Worm (Caenorhabditis elegans) whole organism, young adult: ENCODE data around the gene sec-6.

Experiments
- D2030.7 ChIP-seq: fragments of 200-800 bp; sonication (Bioruptor generic); IDR thresholded peaks from 2 replicates; pipeline ENCODE4 v1.3.6; 2022; ENCODE audit warnings: missing genetic modification reagents, missing genetic modification characterization, missing compliant biosample characterization
- T07F8.4 ChIP-seq: sonication (generic microtip); optimal IDR thresholded peaks from 2 replicates; lab custom pipeline; 2016; ENCODE audit warnings: mild to moderate bottlenecking, missing genetic modification characterization, moderate library complexity, missing compliant biosample characterization
- aptf-3 ChIP-seq: fragments of 200-800 bp; sonication (Bioruptor generic); IDR thresholded peaks from 2 replicates; pipeline ENCODE4 v1.3.6; 2022; ENCODE audit warnings: missing genetic modification characterization, missing compliant biosample characterization
- ceh-27 ChIP-seq: fragments of 200-800 bp; sonication (Bioruptor generic); optimal IDR thresholded peaks from 2 replicates; lab custom pipeline; 2018; ENCODE audit warnings: mild to moderate bottlenecking, missing genetic modification characterization, moderate library complexity, missing compliant biosample characterization
- ceh-40 ChIP-seq: fragments of 200-800 bp; sonication (Bioruptor generic); IDR thresholded peaks from 2 replicates; pipeline ENCODE4 v1.3.6; 2022; ENCODE audit warnings: missing genetic modification characterization, missing compliant biosample characterization
- ceh-58 ChIP-seq: fragments of 200-800 bp; sonication (Bioruptor generic); IDR thresholded peaks from 2 replicates; pipeline ENCODE4 v1.3.6; 2022; ENCODE audit warnings: missing genetic modification characterization, missing compliant biosample characterization
- madf-8 ChIP-seq: fragments of 200-800 bp; sonication (Bioruptor generic); conservative IDR thresholded peaks from 2 replicates; pipeline ENCODE4 v1.3.6; 2022; ENCODE audit warnings: missing genetic modification reagents, missing genetic modification characterization, missing compliant biosample characterization
- mcd-1 ChIP-seq: fragments of 200-800 bp; sonication (Bioruptor generic); IDR thresholded peaks from 2 replicates; pipeline ENCODE4 v1.3.6; 2022; ENCODE audit warnings: missing genetic modification reagents, missing genetic modification characterization, missing compliant biosample characterization
- pha-4 ChIP-seq: fragments of 150-350 bp; sonication (generic microtip); optimal IDR thresholded peaks from 2 replicates; lab custom pipeline; 2014; ENCODE audit warnings: missing biosample characterization, missing genetic modification reagents, missing genetic modification characterization

- TF ChIP-seq madf-8 (GFP tag; lab: Robert Waterston, UW) = no peak
- no peak for TF ChIP-seq mcd-1 (GFP tag; lab: Robert Waterston, UW)
- no peak for TF ChIP-seq aptf-3
- TF ChIP-seq pha-4 (tag; lab: Kevin White, UChicago) = no peak
- TF ChIP-seq T07F8.4 (tag; lab: Kevin White, UChicago) = no peak
- TF ChIP-seq ceh-27 (GFP tag; lab: Kevin White, UChicago) = no peak
- no peak for TF ChIP-seq ceh-58 (GFP tag; lab: Robert Waterston, UW)
- no peak for TF ChIP-seq D2030.7 (GFP tag; lab: Robert Waterston, UW)
- TF ChIP-seq ceh-40 (GFP tag; lab: Robert Waterston, UW) = no peak
Measured at ce11 chrII:5391447-5391846, 32.1 kb downstream of the sec-6 start.
